Worm (Caenorhabditis elegans) whole organism, L1 larva: ENCODE measurements around the gene nol-6.
"Not testable (repeated sequence)": the region's sequence is repeated elsewhere in the genome, so short reads cannot be mapped to it uniquely, and the experiment has no call there.

Experiments
- C16A3.4 ChIP-seq: fragments of 150-350 bp; optimal IDR thresholded peaks from 2 replicates; lab custom pipeline; 2014; ENCODE audit warnings: missing biosample characterization, missing genetic modification characterization
- C34B4.2 ChIP-seq: sonication (generic microtip); optimal IDR thresholded peaks from 2 replicates; lab custom pipeline; 2017; ENCODE audit warnings: mild to moderate bottlenecking, missing genetic modification characterization, missing compliant biosample characterization
- F16B12.6 ChIP-seq: fragments of 150-350 bp; optimal IDR thresholded peaks from 2 replicates; lab custom pipeline; 2014; ENCODE audit warnings: missing biosample characterization, missing genetic modification characterization
- ama-1 ChIP-seq: fragments of 150-350 bp; optimal IDR thresholded peaks from 2 replicates; lab custom pipeline; 2014
- ceh-88 ChIP-seq: fragments of 200-800 bp; sonication (Bioruptor generic); IDR thresholded peaks from 2 replicates; pipeline ENCODE4 v1.3.6; 2022; ENCODE audit warnings: missing genetic modification characterization, missing compliant biosample characterization
- ces-1 ChIP-seq: fragments of 150-350 bp; optimal IDR thresholded peaks from 2 replicates; lab custom pipeline; 2014; ENCODE audit warnings: missing biosample characterization, missing genetic modification reagents, missing genetic modification characterization
- efl-1 ChIP-seq, 4 experiments: fragments of 150-350 bp; optimal IDR thresholded peaks in 3 of 4; peaks in 1 of 4; 1 replicate in 1 of 4; 2 replicates in 3 of 4; lab custom pipeline; 2014; ENCODE audit warnings: missing biosample characterization in 2 of 4, missing genetic modification characterization in 2 of 4, missing genetic modification reagents in 2 of 4
- ets-5 ChIP-seq: fragments of 200-800 bp; sonication (Bioruptor generic); IDR thresholded peaks from 2 replicates; pipeline ENCODE4 v1.3.6; 2022; ENCODE audit warnings: missing genetic modification characterization, missing compliant biosample characterization
- fos-1 ChIP-seq: fragments of 150-350 bp; optimal IDR thresholded peaks from 2 replicates; lab custom pipeline; 2014; ENCODE audit warnings: missing biosample characterization, missing genetic modification characterization
- grh-1 ChIP-seq: fragments of 200-800 bp; sonication (Bioruptor generic); IDR thresholded peaks from 2 replicates; pipeline ENCODE4 v1.3.6; 2022; ENCODE audit warnings: missing genetic modification reagents, missing genetic modification characterization, missing compliant biosample characterization
- hpl-2 ChIP-seq: fragments of 150-350 bp; optimal IDR thresholded peaks from 2 replicates; lab custom pipeline; 2014; ENCODE audit warnings: missing biosample characterization, missing genetic modification reagents, missing genetic modification characterization
- jun-1 ChIP-seq: fragments of 150-350 bp; optimal IDR thresholded peaks from 2 replicates; lab custom pipeline; 2014; ENCODE audit warnings: missing biosample characterization, missing genetic modification reagents, missing genetic modification characterization
- lin-15B ChIP-seq: fragments of 150-350 bp; sonication (generic microtip); optimal IDR thresholded peaks from 3 replicates; lab custom pipeline; 2014; ENCODE audit warnings: missing biosample characterization, missing genetic modification characterization
- lin-39 ChIP-seq: fragments of 150-350 bp; optimal IDR thresholded peaks from 2 replicates; lab custom pipeline; 2014; ENCODE audit warnings: missing biosample characterization, missing genetic modification reagents, missing genetic modification characterization
- mab-9 ChIP-seq: fragments of 200-800 bp; sonication (Bioruptor generic); IDR thresholded peaks from 2 replicates; pipeline ENCODE4 v1.3.6; 2022; ENCODE audit warnings: missing genetic modification reagents, missing genetic modification characterization, missing compliant biosample characterization
- mdl-1 ChIP-seq, 2 experiments: fragments of 150-350 bp; optimal IDR thresholded peaks; 2 replicates each; lab custom pipeline; 2014 to 2017; ENCODE audit warnings: missing biosample characterization in 2 of 2, missing genetic modification characterization in 2 of 2, inconsistent platforms in 1 of 2
- mef-2 ChIP-seq: fragments of 150-350 bp; optimal IDR thresholded peaks from 2 replicates; lab custom pipeline; 2014; ENCODE audit warnings: missing biosample characterization, missing genetic modification characterization
- nhr-11 ChIP-seq: fragments of 150-350 bp; optimal IDR thresholded peaks from 2 replicates; lab custom pipeline; 2014; ENCODE audit warnings: missing biosample characterization, missing genetic modification characterization
- nhr-19 ChIP-seq: fragments of 200-800 bp; sonication (Bioruptor generic); conservative IDR thresholded peaks from 2 replicates; pipeline ENCODE4 v1.3.6; 2022; ENCODE audit warnings: missing genetic modification characterization, missing compliant biosample characterization
- nhr-237 ChIP-seq: fragments of 150-350 bp; optimal IDR thresholded peaks from 2 replicates; lab custom pipeline; 2014; ENCODE audit warnings: missing biosample characterization, missing genetic modification characterization
- nhr-28 ChIP-seq: fragments of 150-350 bp; optimal IDR thresholded peaks from 2 replicates; lab custom pipeline; 2014; ENCODE audit warnings: missing biosample characterization, missing genetic modification characterization
- nhr-71 ChIP-seq: sonication (generic microtip); optimal IDR thresholded peaks from 2 replicates; lab custom pipeline; 2016; ENCODE audit warnings: mild to moderate bottlenecking, missing genetic modification characterization, moderate library complexity, missing compliant biosample characterization
- skn-1 ChIP-seq: fragments of 150-350 bp; optimal IDR thresholded peaks from 2 replicates; lab custom pipeline; 2014; ENCODE audit warnings: missing biosample characterization, missing genetic modification characterization
- sptf-1 ChIP-seq: fragments of 150-350 bp; optimal IDR thresholded peaks from 2 replicates; lab custom pipeline; 2014; ENCODE audit warnings: missing biosample characterization, missing genetic modification characterization
- tbx-2 ChIP-seq: sonication (generic microtip); optimal IDR thresholded peaks from 2 replicates; lab custom pipeline; 2016; ENCODE audit warnings: missing genetic modification characterization, missing compliant biosample characterization
- unc-30 ChIP-seq: sonication (generic microtip); optimal IDR thresholded peaks from 2 replicates; lab custom pipeline; 2017; ENCODE audit warnings: missing biosample characterization, missing genetic modification characterization
- unc-98 ChIP-seq: fragments of 200-800 bp; sonication (Bioruptor generic); IDR thresholded peaks from 2 replicates; pipeline ENCODE4 v1.3.6; 2022; ENCODE audit warnings: missing genetic modification characterization, missing compliant biosample characterization
- xbp-1 ChIP-seq: sonication (generic microtip); optimal IDR thresholded peaks from 2 replicates; lab custom pipeline; 2016; ENCODE audit warnings: missing genetic modification characterization, missing compliant biosample characterization
- zag-1 ChIP-seq: fragments of 150-350 bp; optimal IDR thresholded peaks from 2 replicates; lab custom pipeline; 2014; ENCODE audit warnings: missing biosample characterization, missing genetic modification characterization
- ztf-11 ChIP-seq, 2 experiments: sonication (generic microtip); optimal IDR thresholded peaks; 2 replicates each; lab custom pipeline; 2016 to 2017; ENCODE audit warnings: missing genetic modification characterization in 2 of 2, missing biosample characterization in 1 of 2, missing compliant biosample characterization in 1 of 2

nol-6 gene

ce11 chrII:1457784-1458183, 20.5 kb upstream of the nol-6 start:
- TF ChIP-seq grh-1 (GFP tag; lab: Robert Waterston, UW) (peak; percentile 39; the same call in 1 of the 2 replicates), mab-9 (GFP tag; lab: Robert Waterston, UW) (peak; percentile 69; the same call in 1 of the 2 replicates), ceh-88 (GFP tag; lab: Robert Waterston, UW) (peak; percentile 9; the same call in 1 of the 2 replicates)

ce11 chrII:1453707-1454106, 16.4 kb upstream of the nol-6 start:
- TF ChIP-seq unc-98 (GFP tag; lab: Robert Waterston, UW), result 0 out of 2 replicates have a peak, but pooled peaks have one; percentile 23

ce11 chrII:1446696-1447293, 9.5 kb upstream of the nol-6 start, which contains the start of gene Y51H7C.12:
Y51H7C.12 (minus strand) TSS chrII:1446746.
- TF ChIP-seq mdl-1 (tag; optimal IDR thresholded peaks at IDR 0.05; lab: Kevin White, UChicago); ces-1 (GFP tag; lab: Kevin White, UChicago); nhr-11 (tag; lab: Kevin White, UChicago): not testable (repeated sequence)

ce11 chrII:1444911-1445310, 7.6 kb upstream of the nol-6 start, which contains the start of gene scl-17:
scl-17 (plus strand) TSS chrII:1445211.
- TF ChIP-seq nhr-28 (tag; lab: Kevin White, UChicago) (no peak), hpl-2 (no peak)

- TF ChIP-seq efl-1 (optimal IDR thresholded peaks at IDR 0.05; lab: Kevin White, UChicago) (no peak), efl-1 (GFP tag; optimal IDR thresholded peaks at IDR 0.05 in 1 of 2; lab: Kevin White, UChicago) (peak in 1 of 2 experiments; percentile 41), mab-9 (GFP tag; lab: Robert Waterston, UW) (no peak)
Measured at ce11 chrII:1441479-1441878, 4.2 kb upstream of the nol-6 start.

ce11 chrII:1438336-1438589, 964 bp upstream of the nol-6 start, which contains the start of gene Y51H7C.3:
Y51H7C.3 (plus strand) TSS chrII:1438490.
- TF ChIP-seq fos-1 (tag; lab: Kevin White, UChicago) (no peak), C34B4.2 (no peak), zag-1 (no peak), nhr-237 (tag; lab: Kevin White, UChicago) (no peak), nhr-19 (GFP tag; lab: Robert Waterston, UW) (no peak), unc-30 (tag; lab: Kevin White, UChicago) (no peak), mef-2 (tag; lab: Kevin White, UChicago) (no peak), xbp-1 (tag; lab: Kevin White, UChicago) (no peak), grh-1 (GFP tag; lab: Robert Waterston, UW) (no peak), F16B12.6 (tag; lab: Kevin White, UChicago) (no peak), sptf-1 (tag; lab: Kevin White, UChicago) (no peak), mab-9 (GFP tag; lab: Robert Waterston, UW) (no peak), tbx-2 (tag; lab: Kevin White, UChicago) (no peak), C16A3.4 (tag; lab: Kevin White, UChicago) (no peak), skn-1 (tag; lab: Kevin White, UChicago) (no peak)

- no peak for TF ChIP-seq jun-1
- no peak for TF ChIP-seq ztf-11 (tag; optimal IDR thresholded peaks at IDR 0.05; lab: Kevin White, UChicago)
- TF ChIP-seq lin-15B (tag; lab: Kevin White, UChicago), result no peak
- TF ChIP-seq efl-1 (optimal IDR thresholded peaks at IDR 0.05; lab: Kevin White, UChicago), result no peak
- TF ChIP-seq efl-1 (GFP tag; optimal IDR thresholded peaks at IDR 0.05 in 1 of 2; lab: Kevin White, UChicago), result no peak
- no peak for TF ChIP-seq lin-39 (tag; lab: Kevin White, UChicago)
- TF ChIP-seq ces-1 (GFP tag; lab: Kevin White, UChicago), result no peak
Measured at ce11 chrII:1436715-1437114, 584 bp downstream of the nol-6 start.

- TF ChIP-seq ets-5 (GFP tag; lab: Robert Waterston, UW) (no peak), efl-1 (optimal IDR thresholded peaks at IDR 0.05; lab: Kevin White, UChicago) (no peak), efl-1 (GFP tag; optimal IDR thresholded peaks at IDR 0.05 in 1 of 2; lab: Kevin White, UChicago) (peak in 1 of 2 experiments; percentile 33), ama-1 (lab: Kevin White, UChicago) (no peak), nhr-71 (tag; lab: Kevin White, UChicago) (no peak)
Measured at ce11 chrII:1423660-1424059, 13.6 kb downstream of the nol-6 start, which contains the start of gene Y51H7C.10. Y51H7C.10 (minus strand) TSS chrII:1423760.
